Fruit fly (Drosophila melanogaster) whole organism, prepupa: ENCODE measurements around the gene CG10877.

Source experiments
- Blimp-1 ChIP-seq: fragments of 200-800 bp; sonication (Bioruptor generic); optimal IDR thresholded peaks from 3 replicates; lab custom pipeline; 2017; ENCODE audit warnings: missing biosample characterization, missing genetic modification characterization, mild to moderate bottlenecking, moderate library complexity, missing genetic modification reagents
- CG10669 ChIP-seq: fragments of 200-800 bp; sonication (Bioruptor generic); optimal IDR thresholded peaks from 3 replicates; lab custom pipeline; 2018; ENCODE audit warnings: missing biosample characterization, mild to moderate bottlenecking, missing genetic modification characterization, moderate library complexity
- CG11294 ChIP-seq: fragments of 200-800 bp; sonication (Bioruptor generic); IDR thresholded peaks from 2 replicates; pipeline ENCODE4 v1.3.6; 2022; ENCODE audit warnings: missing biosample characterization, missing genetic modification characterization
- CG11762 ChIP-seq: fragments of 200-800 bp; sonication (Bioruptor generic); optimal IDR thresholded peaks from 3 replicates; lab custom pipeline; 2016; ENCODE audit warnings: missing biosample characterization, missing genetic modification characterization; ENCODE audit not compliant: insufficient read depth
- CG11902 ChIP-seq: fragments of 200-800 bp; sonication (Bioruptor generic); optimal IDR thresholded peaks from 3 replicates; lab custom pipeline; 2016; ENCODE audit warnings: missing biosample characterization, missing genetic modification characterization
- CG15336 ChIP-seq: fragments of 200-800 bp; sonication (Bioruptor generic); IDR thresholded peaks from 2 replicates; pipeline ENCODE4 v1.3.6; 2022; ENCODE audit warnings: missing biosample characterization, missing genetic modification characterization
- CG1621 ChIP-seq: fragments of 200-800 bp; sonication (Bioruptor generic); optimal IDR thresholded peaks from 3 replicates; lab custom pipeline; 2018; ENCODE audit warnings: missing biosample characterization, mild to moderate bottlenecking, missing genetic modification characterization
- CG16779 ChIP-seq: fragments of 200-800 bp; sonication (Bioruptor generic); optimal IDR thresholded peaks from 3 replicates; lab custom pipeline; 2017; ENCODE audit warnings: missing biosample characterization, mild to moderate bottlenecking, missing genetic modification characterization
- CG3032 ChIP-seq: fragments of 200-800 bp; optimal IDR thresholded peaks from 2 replicates; lab custom pipeline; 2019; ENCODE audit warnings: missing biosample characterization, mild to moderate bottlenecking, missing genetic modification characterization, moderate library complexity
- CG31627 ChIP-seq: fragments of 200-800 bp; sonication (Bioruptor generic); optimal IDR thresholded peaks from 3 replicates; lab custom pipeline; 2016; ENCODE audit warnings: missing biosample characterization, missing genetic modification characterization
- CG32006 ChIP-seq: fragments of 200-800 bp; sonication (Bioruptor generic); optimal IDR thresholded peaks from 3 replicates; lab custom pipeline; 2017; ENCODE audit warnings: missing biosample characterization, mild to moderate bottlenecking, missing genetic modification characterization
- CG34406 ChIP-seq: fragments of 200-800 bp; sonication (Bioruptor generic); optimal IDR thresholded peaks from 3 replicates; lab custom pipeline; 2016; ENCODE audit warnings: missing biosample characterization, missing genetic modification characterization
- CG3919 ChIP-seq: fragments of 200-800 bp; sonication (Bioruptor generic); optimal IDR thresholded peaks from 3 replicates; lab custom pipeline; 2016; ENCODE audit warnings: missing biosample characterization, missing genetic modification characterization
- CG4318 ChIP-seq: fragments of 200-800 bp; sonication (Bioruptor generic); optimal IDR thresholded peaks from 3 replicates; lab custom pipeline; 2017; ENCODE audit warnings: missing biosample characterization, mild to moderate bottlenecking, missing genetic modification characterization
- CG6276 ChIP-seq: fragments of 200-800 bp; sonication (Bioruptor generic); optimal IDR thresholded peaks from 2 replicates; lab custom pipeline; 2017; ENCODE audit warnings: missing biosample characterization, mild to moderate bottlenecking, missing genetic modification characterization
- CG6792 ChIP-seq: fragments of 200-800 bp; sonication (Bioruptor generic); optimal IDR thresholded peaks from 3 replicates; lab custom pipeline; 2016; ENCODE audit warnings: missing biosample characterization, missing genetic modification characterization
- CG6808 ChIP-seq: fragments of 200-800 bp; sonication (Bioruptor generic); optimal IDR thresholded peaks from 3 replicates; lab custom pipeline; 2017; ENCODE audit warnings: missing biosample characterization, missing genetic modification characterization, mild to moderate bottlenecking, moderate library complexity, missing genetic modification reagents
- CG6854 ChIP-seq: fragments of 200-800 bp; sonication (Bioruptor generic); optimal IDR thresholded peaks from 2 replicates; lab custom pipeline; 2017; ENCODE audit warnings: missing biosample characterization, mild to moderate bottlenecking, missing genetic modification characterization
- CG7368 ChIP-seq: fragments of 200-800 bp; sonication (Bioruptor generic); optimal IDR thresholded peaks from 3 replicates; lab custom pipeline; 2016; ENCODE audit warnings: missing biosample characterization, missing genetic modification characterization
- CG8632 ChIP-seq: fragments of 200-800 bp; sonication (Bioruptor generic); optimal IDR thresholded peaks from 3 replicates; lab custom pipeline; 2016; ENCODE audit warnings: missing biosample characterization, missing genetic modification characterization
- CG9139 ChIP-seq: fragments of 200-800 bp; sonication (Bioruptor generic); optimal IDR thresholded peaks from 3 replicates; lab custom pipeline; 2017; ENCODE audit warnings: missing biosample characterization, mild to moderate bottlenecking, missing genetic modification characterization
- Eip75B ChIP-seq: fragments of 200-800 bp; sonication (Bioruptor generic); optimal IDR thresholded peaks from 3 replicates; lab custom pipeline; 2016; ENCODE audit warnings: missing biosample characterization, missing genetic modification characterization
- Eip78C ChIP-seq: fragments of 200-800 bp; sonication (Bioruptor generic); peaks from one replicate; lab custom pipeline; 2016; ENCODE audit warnings: missing biosample characterization, missing genetic modification characterization
- Eip93F ChIP-seq: fragments of 200-800 bp; sonication (Bioruptor generic); optimal IDR thresholded peaks from 2 replicates; lab custom pipeline; 2016; ENCODE audit warnings: missing biosample characterization, mild to moderate bottlenecking, missing genetic modification characterization
- Ets21C ChIP-seq: fragments of 200-800 bp; sonication (Bioruptor generic); optimal IDR thresholded peaks from 3 replicates; lab custom pipeline; 2016; ENCODE audit warnings: missing biosample characterization, missing genetic modification characterization
- Ets96B ChIP-seq: fragments of 200-800 bp; optimal IDR thresholded peaks from 2 replicates; lab custom pipeline; 2019; ENCODE audit warnings: missing biosample characterization, mild to moderate bottlenecking, missing genetic modification characterization, moderate library complexity
- Gug ChIP-seq: fragments of 200-800 bp; sonication (Bioruptor generic); IDR thresholded peaks from 2 replicates; pipeline ENCODE4 v1.3.6; 2022; ENCODE audit warnings: missing biosample characterization, missing genetic modification characterization
- Hr38 ChIP-seq: sonication (Bioruptor generic); optimal IDR thresholded peaks from 2 replicates; lab custom pipeline; 2016; ENCODE audit warnings: missing biosample characterization, missing genetic modification characterization
- Hr39 ChIP-seq: fragments of 200-800 bp; sonication (Bioruptor generic); optimal IDR thresholded peaks from 2 replicates; lab custom pipeline; 2016; ENCODE audit warnings: missing biosample characterization, missing genetic modification characterization
- Hr4 ChIP-seq: fragments of 200-800 bp; sonication (Bioruptor generic); optimal IDR thresholded peaks from 3 replicates; lab custom pipeline; 2016; ENCODE audit warnings: missing biosample characterization, missing genetic modification characterization
- Lpt ChIP-seq: fragments of 200-800 bp; sonication (Bioruptor generic); optimal IDR thresholded peaks from 3 replicates; lab custom pipeline; 2016; ENCODE audit warnings: missing biosample characterization, missing genetic modification characterization
- Met ChIP-seq: fragments of 200-800 bp; sonication (Bioruptor generic); optimal IDR thresholded peaks from 3 replicates; lab custom pipeline; 2016; ENCODE audit warnings: missing biosample characterization, missing genetic modification characterization
- OdsH ChIP-seq: fragments of 200-800 bp; sonication (Bioruptor generic); optimal IDR thresholded peaks from 3 replicates; lab custom pipeline; 2016; ENCODE audit warnings: missing biosample characterization, missing genetic modification characterization
- Sox102F ChIP-seq: fragments of 200-800 bp; sonication (Bioruptor generic); optimal IDR thresholded peaks from 2 replicates; lab custom pipeline; 2016; ENCODE audit warnings: missing biosample characterization, mild to moderate bottlenecking, missing genetic modification characterization
- acj6 ChIP-seq: fragments of 200-800 bp; sonication (Bioruptor generic); optimal IDR thresholded peaks from 3 replicates; lab custom pipeline; 2016; ENCODE audit warnings: missing biosample characterization, missing genetic modification characterization
- dac ChIP-seq: fragments of 200-800 bp; sonication (Bioruptor generic); optimal IDR thresholded peaks from 2 replicates; lab custom pipeline; 2017; ENCODE audit warnings: missing biosample characterization, mild to moderate bottlenecking, missing genetic modification characterization
- dsx ChIP-seq: fragments of 200-800 bp; optimal IDR thresholded peaks from 3 replicates; lab custom pipeline; 2019; ENCODE audit warnings: missing biosample characterization, mild to moderate bottlenecking, missing genetic modification characterization, moderate library complexity; ENCODE audit not compliant: poor library complexity, severe bottlenecking
- eg ChIP-seq: fragments of 200-800 bp; sonication (Bioruptor generic); IDR thresholded peaks from 3 replicates; pipeline ENCODE4 v1.3.6; 2022; ENCODE audit warnings: missing biosample characterization, missing genetic modification characterization
- esn ChIP-seq: fragments of 200-800 bp; sonication (Bioruptor generic); optimal IDR thresholded peaks from 2 replicates; lab custom pipeline; 2016; ENCODE audit warnings: missing biosample characterization, mild to moderate bottlenecking, missing genetic modification characterization, moderate library complexity
- fd85E ChIP-seq: fragments of 200-800 bp; sonication (Bioruptor generic); optimal IDR thresholded peaks from 3 replicates; lab custom pipeline; 2016; ENCODE audit warnings: missing biosample characterization, missing genetic modification characterization
- net ChIP-seq: fragments of 200-800 bp; sonication (Bioruptor generic); optimal IDR thresholded peaks from 3 replicates; lab custom pipeline; 2016; ENCODE audit warnings: missing biosample characterization, missing genetic modification characterization
- pdm3 ChIP-seq: fragments of 200-800 bp; sonication (Bioruptor generic); optimal IDR thresholded peaks from 3 replicates; lab custom pipeline; 2016; ENCODE audit warnings: missing biosample characterization, missing genetic modification characterization
- spab ChIP-seq: fragments of 200-800 bp; sonication (Bioruptor generic); optimal IDR thresholded peaks from 2 replicates; lab custom pipeline; 2017; ENCODE audit warnings: missing biosample characterization, mild to moderate bottlenecking, missing genetic modification characterization, missing genetic modification reagents
- ss ChIP-seq, 2 experiments: fragments of 200-800 bp; sonication (Bioruptor generic); optimal IDR thresholded peaks; 2 replicates in 1 of 2; 3 replicates in 1 of 2; lab custom pipeline; 2017 to 2018; ENCODE audit warnings: mild to moderate bottlenecking in 2 of 2, missing biosample characterization in 2 of 2, missing genetic modification characterization in 2 of 2, moderate library complexity in 1 of 2
- svp ChIP-seq: fragments of 200-800 bp; sonication (Bioruptor generic); peaks from one replicate; lab custom pipeline; 2016; ENCODE audit warnings: missing biosample characterization, missing genetic modification characterization
- topi ChIP-seq: fragments of 200-800 bp; sonication (Bioruptor generic); optimal IDR thresholded peaks from 3 replicates; lab custom pipeline; 2016; ENCODE audit warnings: missing biosample characterization, missing genetic modification characterization

CG10877 gene

dm6 chr3R:20592517-20593462 lies 28.9 kb upstream of the CG10877 start, which contains the start of the genes Pus1 and bon (continued):
- no peak for TF ChIP-seq Ets96B (tag; lab: Kevin White, UChicago)
- peak; percentile 58 for TF ChIP-seq CG1621
- TF ChIP-seq CG6808 (GFP tag; lab: Kevin White, UChicago) = no peak
- peak; percentile 46 for TF ChIP-seq Blimp-1 (GFP tag; lab: Kevin White, UChicago)
- peak; percentile 33 for TF ChIP-seq CG3032
- no peak for TF ChIP-seq Hr4 (GFP tag; lab: Kevin White, UChicago)
- TF ChIP-seq CG7368 (GFP tag; lab: Kevin White, UChicago) = no peak
- TF ChIP-seq CG6276 (GFP tag; lab: Kevin White, UChicago) = no peak
- peak in 1 of 2 experiments; percentile 6 for TF ChIP-seq ss (GFP tag; optimal IDR thresholded peaks at IDR 0.05; lab: Kevin White, UChicago)
- TF ChIP-seq acj6 (GFP tag; lab: Kevin White, UChicago) = peak; percentile 12
- TF ChIP-seq eg (GFP tag; lab: Robert Waterston, UW) = 0 out of 3 replicates have a peak, but pooled peaks have one; percentile 14
- peak; percentile 65 for TF ChIP-seq Eip78C (GFP tag; lab: Kevin White, UChicago)
- TF ChIP-seq fd85E (GFP tag; lab: Kevin White, UChicago) = no peak
- peak; percentile 1 for TF ChIP-seq Eip75B (GFP tag; lab: Kevin White, UChicago)
- no peak for TF ChIP-seq dsx (GFP tag; lab: Kevin White, UChicago)
- no peak for TF ChIP-seq Eip93F
- no peak for TF ChIP-seq Gug (GFP tag; lab: Robert Waterston, UW)
- TF ChIP-seq CG3919 (GFP tag; lab: Kevin White, UChicago) = peak; percentile 19
- no peak for TF ChIP-seq CG6792 (GFP tag; lab: Kevin White, UChicago)

- TF ChIP-seq pdm3 (GFP tag; lab: Kevin White, UChicago) = peak; percentile 55
- peak; percentile 54 for TF ChIP-seq OdsH (GFP tag; lab: Kevin White, UChicago)
- peak; percentile 55 for TF ChIP-seq Met (GFP tag; lab: Kevin White, UChicago)
- peak; percentile 59 for TF ChIP-seq Hr4 (GFP tag; lab: Kevin White, UChicago)
- no peak for TF ChIP-seq net (GFP tag; lab: Kevin White, UChicago)
- peak; percentile 41 for TF ChIP-seq CG6808 (GFP tag; lab: Kevin White, UChicago)
- TF ChIP-seq CG8632 (GFP tag; lab: Kevin White, UChicago) = peak; percentile 29
- TF ChIP-seq CG3919 (GFP tag; lab: Kevin White, UChicago) = peak; percentile 52
- peak; percentile 35 for TF ChIP-seq CG7368 (GFP tag; lab: Kevin White, UChicago)
- no peak for TF ChIP-seq CG6854 (GFP tag; lab: Kevin White, UChicago)
- TF ChIP-seq CG32006 (GFP tag; lab: Kevin White, UChicago) = peak; percentile 34
- TF ChIP-seq dac (GFP tag; lab: Kevin White, UChicago) = no peak
- TF ChIP-seq CG9139 (GFP tag; lab: Kevin White, UChicago) = no peak
- peak; percentile 43 for TF ChIP-seq CG31627 (GFP tag; lab: Kevin White, UChicago)
- TF ChIP-seq CG34406 = peak; percentile 44
- peak; percentile 60 for TF ChIP-seq esn (GFP tag; lab: Kevin White, UChicago)
- TF ChIP-seq CG4318 (GFP tag; lab: Kevin White, UChicago) = no peak
- TF ChIP-seq spab (GFP tag; lab: Kevin White, UChicago) = no peak
- peak; percentile 45 for TF ChIP-seq Hr39 (GFP tag; lab: Kevin White, UChicago)
- no peak for TF ChIP-seq Hr38 (GFP tag; lab: Kevin White, UChicago)
- peak; percentile 8; the same call in 1 of the 2 replicates for TF ChIP-seq CG11294 (GFP tag; lab: Robert Waterston, UW)
- peak; percentile 34; the same call in 1 of the 2 replicates for TF ChIP-seq CG15336 (GFP tag; lab: Robert Waterston, UW)
- TF ChIP-seq CG3032 = peak; percentile 28
- TF ChIP-seq Eip78C (GFP tag; lab: Kevin White, UChicago) = peak; percentile 77
- peak; percentile 20 for TF ChIP-seq Sox102F (GFP tag; lab: Kevin White, UChicago)
- TF ChIP-seq Lpt = peak; percentile 35
- peak; percentile 81 for TF ChIP-seq svp
- peak; percentile 46 for TF ChIP-seq CG11902 (GFP tag; lab: Kevin White, UChicago)
- peak in 1 of 2 experiments; percentile 15 for TF ChIP-seq ss (GFP tag; optimal IDR thresholded peaks at IDR 0.05; lab: Kevin White, UChicago)
- TF ChIP-seq Ets96B (tag; lab: Kevin White, UChicago) = no peak
- TF ChIP-seq CG16779 = no peak
- peak; percentile 49; the same call in 1 of the 3 replicates for TF ChIP-seq eg (GFP tag; lab: Robert Waterston, UW)
- TF ChIP-seq CG11762 (GFP tag; lab: Kevin White, UChicago) = no peak
- TF ChIP-seq topi = peak; percentile 45
- peak; percentile 0 for TF ChIP-seq Ets21C (GFP tag; lab: Kevin White, UChicago)
- peak; percentile 40 for TF ChIP-seq Eip75B (GFP tag; lab: Kevin White, UChicago)
- peak; percentile 41 for TF ChIP-seq CG10669 (GFP tag; lab: Kevin White, UChicago)
Observed at dm6 chr3R:20588480-20588785, 24.6 kb upstream of the CG10877 start, which contains the start of gene Srp72. Gene Srp72 (plus strand): TSS chr3R:20588711.
